ENCODE assay signal across 1 fruit fly cellular context in genomic region chr3L:1086305-1086733, dm6.
A peak's percentile ranks its signal among the peaks of the same experiment; 100 is the strongest.
TF ChIP-seq lines count a peak whose summit lies in the region.

No protein-coding gene starts in this region.

TF ChIP-seq in whole organism, embryonic, 481 proteins besides CTCF, POLR2A, EP300 and RAD21 (continued from another document and continues in another):
- TF ChIP-seq CG18476 (GFP tag; optimal IDR thresholded peaks at IDR 0.05; lab: Kevin White, UChicago) (no peak), CG11560 (tag; IDR thresholded peaks at IDR 0.05; lab: Robert Waterston, UW) (no peak), CG11504 (tag; optimal IDR thresholded peaks at IDR 0.05; lab: Kevin White, UChicago) (peak; percentile 69), maf-S (GFP tag; optimal IDR thresholded peaks at IDR 0.05; lab: Kevin White, UChicago) (no peak), sqz (GFP tag; optimal IDR thresholded peaks at IDR 0.05; lab: Kevin White, UChicago) (peak; percentile 66), trem (tag; optimal IDR thresholded peaks at IDR 0.05; lab: Kevin White, UChicago) (no peak), CG3726 (GFP tag; IDR thresholded peaks at IDR 0.05; lab: Robert Waterston, UW) (peak; percentile 50; the same call in 1 of the 3 replicates), emc (GFP tag; optimal IDR thresholded peaks at IDR 0.05; lab: Kevin White, UChicago) (no peak), CG30403 (GFP tag; optimal IDR thresholded peaks at IDR 0.05; lab: Kevin White, UChicago) (peak; percentile 33), CG8765 (GFP tag; IDR thresholded peaks at IDR 0.05; lab: Robert Waterston, UW) (no peak), Chrac-16 (GFP tag; optimal IDR thresholded peaks at IDR 0.05; lab: Kevin White, UChicago) (no peak), Deaf1 (tag; optimal IDR thresholded peaks at IDR 0.05; lab: Kevin White, UChicago) (peak; percentile 24), Fer3 (tag; optimal IDR thresholded peaks at IDR 0.05; lab: Kevin White, UChicago) (peak; percentile 77), CG1529 (GFP tag; optimal IDR thresholded peaks at IDR 0.05; lab: Kevin White, UChicago) (peak; percentile 64), stc (GFP tag; IDR thresholded peaks at IDR 0.05; lab: Robert Waterston, UW) (peak; percentile 59; the same call in 1 of the 2 replicates), CG12219 (GFP tag; optimal IDR thresholded peaks at IDR 0.05; lab: Kevin White, UChicago) (peak; percentile 68), mam (GFP tag; optimal IDR thresholded peaks at IDR 0.05; lab: Kevin White, UChicago) (peak; percentile 14), CG11093 (GFP tag; IDR thresholded peaks at IDR 0.05; lab: Robert Waterston, UW) (no peak), CG3838 (GFP tag; optimal IDR thresholded peaks at IDR 0.05; lab: Kevin White, UChicago) (peak; percentile 24), jigr1 (GFP tag; IDR thresholded peaks at IDR 0.05; lab: Robert Waterston, UW) (no peak), CG13287 (GFP tag; IDR thresholded peaks at IDR 0.05; lab: Robert Waterston, UW; ENCODE audit: partially characterized antibody) (no peak), ro (GFP tag; IDR thresholded peaks at IDR 0.05; lab: Robert Waterston, UW) (no peak), CG14050 (GFP tag; IDR thresholded peaks at IDR 0.05; lab: Robert Waterston, UW) (peak; percentile 26; the same call in 2 of the 3 replicates), cato (GFP tag; optimal IDR thresholded peaks at IDR 0.05; lab: Kevin White, UChicago; ENCODE audit: borderline replicate concordance) (no peak), Kr (GFP tag; optimal IDR thresholded peaks at IDR 0.05; lab: Kevin White, UChicago) (peak; percentile 58), CG31388 (GFP tag; optimal IDR thresholded peaks at IDR 0.05; lab: Kevin White, UChicago) (no peak), CG3995 (GFP tag; optimal IDR thresholded peaks at IDR 0.05; lab: Kevin White, UChicago) (no peak), CG4707 (GFP tag; optimal IDR thresholded peaks at IDR 0.05; lab: Kevin White, UChicago) (peak; percentile 78), CG4404 (GFP tag; IDR thresholded peaks at IDR 0.05; lab: Robert Waterston, UW) (no peak), prd (optimal IDR thresholded peaks at IDR 0.05; lab: Kevin White, UChicago) (no peak), prd (GFP tag; IDR thresholded peaks at IDR 0.05; lab: Robert Waterston, UW) (peak; percentile 51; the same call in 2 of the 3 replicates), kay (GFP tag; optimal IDR thresholded peaks at IDR 0.05; lab: Kevin White, UChicago) (peak; percentile 22), Xbp1 (GFP tag; optimal IDR thresholded peaks at IDR 0.05; lab: Kevin White, UChicago) (no peak), CG10321 (GFP tag; IDR thresholded peaks at IDR 0.05; lab: Robert Waterston, UW) (no peak), Fer2 (tag; optimal IDR thresholded peaks at IDR 0.05; lab: Kevin White, UChicago) (peak; percentile 48), CG2712 (tag; optimal IDR thresholded peaks at IDR 0.05; lab: Kevin White, UChicago) (peak; percentile 65), dpn (GFP tag; optimal IDR thresholded peaks at IDR 0.05; lab: Kevin White, UChicago) (peak; percentile 9 to 22), MBD-R2 (GFP tag; IDR thresholded peaks at IDR 0.05; lab: Robert Waterston, UW) (no peak; the same call in 1 of the 2 replicates), CG15011 (GFP tag; optimal IDR thresholded peaks at IDR 0.05; lab: Kevin White, UChicago) (peak; percentile 78), CG31441 (GFP tag; IDR thresholded peaks at IDR 0.05; lab: Robert Waterston, UW) (peak; percentile 58), CG12299 (tag; optimal IDR thresholded peaks at IDR 0.05; lab: Kevin White, UChicago) (peak; percentile 67), CG10462 (GFP tag; optimal IDR thresholded peaks at IDR 0.05; lab: Kevin White, UChicago) (no peak), pan (optimal IDR thresholded peaks at IDR 0.05; lab: Kevin White, UChicago) (no peak), pan (GFP tag; optimal IDR thresholded peaks at IDR 0.05 in 1 of 2, IDR thresholded peaks at IDR 0.05 in 1 of 2) (peak in 1 of 2 experiments; percentile 63), Abd-B (GFP tag; optimal IDR thresholded peaks at IDR 0.05; lab: Kevin White, UChicago) (no peak), Hmr (GFP tag; optimal IDR thresholded peaks at IDR 0.05; lab: Kevin White, UChicago) (peak; percentile 87), az2 (GFP tag; optimal IDR thresholded peaks at IDR 0.05; lab: Kevin White, UChicago) (peak; percentile 24), NK7.1 (GFP tag; optimal IDR thresholded peaks at IDR 0.05; lab: Kevin White, UChicago) (no peak), CG10267 (tag; optimal IDR thresholded peaks at IDR 0.05; lab: Kevin White, UChicago) (peak; percentile 21), sug (tag; optimal IDR thresholded peaks at IDR 0.05; lab: Kevin White, UChicago) (peak; percentile 84), CkIIα-i1 (GFP tag; IDR thresholded peaks at IDR 0.05; lab: Robert Waterston, UW) (no peak), CG7357 (GFP tag; IDR thresholded peaks at IDR 0.05; lab: Robert Waterston, UW) (no peak), CG7271 (tag; optimal IDR thresholded peaks at IDR 0.05; lab: Kevin White, UChicago) (peak; percentile 59), CG13296 (GFP tag; optimal IDR thresholded peaks at IDR 0.05; lab: Kevin White, UChicago) (peak; percentile 74), CG9797 (GFP tag; optimal IDR thresholded peaks at IDR 0.05; lab: Kevin White, UChicago) (peak; percentile 4), Hey (tag; optimal IDR thresholded peaks at IDR 0.05; lab: Kevin White, UChicago) (peak; percentile 73), cg (GFP tag; optimal IDR thresholded peaks at IDR 0.05; lab: Kevin White, UChicago) (no peak), row (GFP tag; IDR thresholded peaks at IDR 0.05; lab: Robert Waterston, UW) (0 out of 3 replicates have a peak, but pooled peaks have one; percentile 9), chm (GFP tag; IDR thresholded peaks at IDR 0.05; lab: Robert Waterston, UW) (peak; percentile 74), vnd (GFP tag; IDR thresholded peaks at IDR 0.05; lab: Robert Waterston, UW; ENCODE audit: partially characterized antibody) (no peak), CG42726 (GFP tag; IDR thresholded peaks at IDR 0.05; lab: Robert Waterston, UW; ENCODE audit: partially characterized antibody) (no peak), CG11247 (GFP tag; IDR thresholded peaks at IDR 0.05; lab: Robert Waterston, UW) (peak; percentile 55; the same call in 1 of the 2 replicates), ken (GFP tag; IDR thresholded peaks at IDR 0.05; lab: Robert Waterston, UW) (0 out of 3 replicates have a peak, but pooled peaks have one; percentile 23), CG5245 (GFP tag; optimal IDR thresholded peaks at IDR 0.05; lab: Kevin White, UChicago) (peak; percentile 23), NC2α (GFP tag; optimal IDR thresholded peaks at IDR 0.05; lab: Kevin White, UChicago) (no peak), tio (GFP tag; optimal IDR thresholded peaks at IDR 0.05; lab: Kevin White, UChicago) (peak; percentile 16), Dip3 (GFP tag; optimal IDR thresholded peaks at IDR 0.05; lab: Kevin White, UChicago) (no peak), bsh (GFP tag; optimal IDR thresholded peaks at IDR 0.05; lab: Kevin White, UChicago) (peak in 1 of 2 experiments; percentile 73), en (GFP tag; optimal IDR thresholded peaks at IDR 0.05; lab: Kevin White, UChicago) (no peak), CG1832 (GFP tag; optimal IDR thresholded peaks at IDR 0.05; lab: Kevin White, UChicago) (no peak), Vsx1 (GFP tag; optimal IDR thresholded peaks at IDR 0.05; lab: Kevin White, UChicago) (peak; percentile 86), so (GFP tag; IDR thresholded peaks at IDR 0.05; lab: Robert Waterston, UW) (peak; percentile 55; the same call in 1 of the 3 replicates), Spps (tag; optimal IDR thresholded peaks at IDR 0.05; lab: Kevin White, UChicago) (no peak), H2.0 (GFP tag; IDR thresholded peaks at IDR 0.05; lab: Robert Waterston, UW) (peak; percentile 64), CG31365 (tag; optimal IDR thresholded peaks at IDR 0.05; lab: Kevin White, UChicago) (peak; percentile 71), CG7963 (GFP tag; IDR thresholded peaks at IDR 0.05; lab: Robert Waterston, UW; ENCODE audit: partially characterized antibody) (no peak), CG6254 (GFP tag; optimal IDR thresholded peaks at IDR 0.05; lab: Kevin White, UChicago) (peak; percentile 40), crol (GFP tag; IDR thresholded peaks at IDR 0.05; lab: Robert Waterston, UW) (peak; percentile 49; the same call in 1 of the 2 replicates), CG3407 (GFP tag; optimal IDR thresholded peaks at IDR 0.05; lab: Kevin White, UChicago) (peak; percentile 81), CG32772 (GFP tag; IDR thresholded peaks at IDR 0.05; lab: Robert Waterston, UW) (0 out of 2 replicates have a peak, but pooled peaks have one; percentile 20), ci (GFP tag; IDR thresholded peaks at IDR 0.05; lab: Robert Waterston, UW) (peak; percentile 89), ERR (GFP tag; optimal IDR thresholded peaks at IDR 0.05; lab: Kevin White, UChicago) (no peak), CG1647 (GFP tag; optimal IDR thresholded peaks at IDR 0.05; lab: Kevin White, UChicago) (peak; percentile 27), shn (GFP tag; optimal IDR thresholded peaks at IDR 0.05; lab: Kevin White, UChicago) (no peak), CG12942 (GFP tag; optimal IDR thresholded peaks at IDR 0.05; lab: Kevin White, UChicago) (peak; percentile 50), CG2116 (GFP tag; optimal IDR thresholded peaks at IDR 0.05; lab: Kevin White, UChicago) (peak; percentile 55), CG6175 (GFP tag; IDR thresholded peaks at IDR 0.05; lab: Robert Waterston, UW) (no peak), CG17829 (tag; optimal IDR thresholded peaks at IDR 0.05; lab: Kevin White, UChicago) (peak; percentile 35), HLH54F (GFP tag; optimal IDR thresholded peaks at IDR 0.05; lab: Kevin White, UChicago) (no peak), pros (GFP tag; optimal IDR thresholded peaks at IDR 0.05; lab: Kevin White, UChicago) (no peak), Ravus (GFP tag; IDR thresholded peaks at IDR 0.05; lab: Robert Waterston, UW) (no peak), H15 (GFP tag; IDR thresholded peaks at IDR 0.05; lab: Robert Waterston, UW) (0 out of 3 replicates have a peak, but pooled peaks have one; percentile 24), Sox102F (GFP tag; optimal IDR thresholded peaks at IDR 0.05; lab: Kevin White, UChicago) (peak; percentile 67), CG8089 (GFP tag; optimal IDR thresholded peaks at IDR 0.05; lab: Kevin White, UChicago) (peak; percentile 9), CG9876 (GFP tag; optimal IDR thresholded peaks at IDR 0.05; lab: Kevin White, UChicago) (no peak), gsb-n (tag; optimal IDR thresholded peaks at IDR 0.05; lab: Kevin White, UChicago) (peak; percentile 59), CG32767 (GFP tag; IDR thresholded peaks at IDR 0.05; lab: Robert Waterston, UW) (peak; percentile 71; the same call in 1 of the 2 replicates), Lpt (GFP tag; optimal IDR thresholded peaks at IDR 0.05; lab: Kevin White, UChicago) (no peak), CG8281 (tag; optimal IDR thresholded peaks at IDR 0.05; lab: Kevin White, UChicago) (peak; percentile 58), knrl (GFP tag; IDR thresholded peaks at IDR 0.05; lab: Robert Waterston, UW; ENCODE audit: partially characterized antibody) (no peak), Hr3 (GFP tag; optimal IDR thresholded peaks at IDR 0.05; lab: Kevin White, UChicago) (no peak), usp (GFP tag; optimal IDR thresholded peaks at IDR 0.05; lab: Kevin White, UChicago) (no peak), chif (GFP tag; optimal IDR thresholded peaks at IDR 0.05; lab: Kevin White, UChicago) (no peak), CG34422 (GFP tag; IDR thresholded peaks at IDR 0.05; lab: Robert Waterston, UW) (peak; percentile 55; the same call in 1 of the 3 replicates), slp2 (GFP tag; optimal IDR thresholded peaks at IDR 0.05; lab: Kevin White, UChicago) (no peak), CG7987 (GFP tag; optimal IDR thresholded peaks at IDR 0.05; lab: Kevin White, UChicago) (peak; percentile 92), Side (GFP tag; optimal IDR thresholded peaks at IDR 0.05; lab: Kevin White, UChicago) (peak; percentile 57), Sry-β (GFP tag; optimal IDR thresholded peaks at IDR 0.05; lab: Kevin White, UChicago) (peak; percentile 26), sr (GFP tag; IDR thresholded peaks at IDR 0.05; lab: Robert Waterston, UW) (peak; percentile 44; the same call in 2 of the 3 replicates), CG9932 (GFP tag; IDR thresholded peaks at IDR 0.05; lab: Robert Waterston, UW) (peak; percentile 49), ac (GFP tag; optimal IDR thresholded peaks at IDR 0.05; lab: Kevin White, UChicago) (peak; percentile 68), gcm2 (GFP tag; optimal IDR thresholded peaks at IDR 0.05; lab: Kevin White, UChicago) (no peak), crp (GFP tag; optimal IDR thresholded peaks at IDR 0.05; lab: Kevin White, UChicago) (peak in 1 of 2 experiments; percentile 30), CG10543 (GFP tag; optimal IDR thresholded peaks at IDR 0.05; lab: Kevin White, UChicago) (peak; percentile 83), ato (GFP tag; IDR thresholded peaks at IDR 0.05; lab: Robert Waterston, UW; ENCODE audit: partially characterized antibody) (no peak), gcm (GFP tag; optimal IDR thresholded peaks at IDR 0.05; lab: Kevin White, UChicago) (peak; percentile 60), CG1602 (GFP tag; optimal IDR thresholded peaks at IDR 0.05; lab: Kevin White, UChicago) (peak; percentile 19), D (optimal IDR thresholded peaks at IDR 0.05; lab: Kevin White, UChicago) (no peak), D (GFP tag; optimal IDR thresholded peaks at IDR 0.05; lab: Kevin White, UChicago) (peak; percentile 56), CG6683 (GFP tag; optimal IDR thresholded peaks at IDR 0.05; lab: Kevin White, UChicago) (peak; percentile 75), fd3F (GFP tag; optimal IDR thresholded peaks at IDR 0.05; lab: Kevin White, UChicago) (peak; percentile 69), Nf-YA (GFP tag; IDR thresholded peaks at IDR 0.05; lab: Robert Waterston, UW) (peak; percentile 45; the same call in 1 of the 2 replicates), wdn (GFP tag; IDR thresholded peaks at IDR 0.05; lab: Robert Waterston, UW) (peak; percentile 31; the same call in 1 of the 2 replicates), ase (GFP tag; IDR thresholded peaks at IDR 0.05; lab: Robert Waterston, UW) (0 out of 3 replicates have a peak, but pooled peaks have one; percentile 24), Dref (GFP tag; IDR thresholded peaks at IDR 0.05; lab: Robert Waterston, UW) (no peak), CG6791 (GFP tag; IDR thresholded peaks at IDR 0.05; lab: Robert Waterston, UW; ENCODE audit: partially characterized antibody) (no peak), CG2129 (GFP tag; IDR thresholded peaks at IDR 0.05; lab: Robert Waterston, UW; ENCODE audit: partially characterized antibody) (no peak), CG16779 (GFP tag; IDR thresholded peaks at IDR 0.05; lab: Robert Waterston, UW) (0 out of 2 replicates have a peak, but pooled peaks have one; percentile 56), dmrt11E (tag; optimal IDR thresholded peaks at IDR 0.05; lab: Kevin White, UChicago) (peak; percentile 75)
